Worm (Caenorhabditis elegans): Measurements from ENCODE around the gene T19H12.6.

DNA sequence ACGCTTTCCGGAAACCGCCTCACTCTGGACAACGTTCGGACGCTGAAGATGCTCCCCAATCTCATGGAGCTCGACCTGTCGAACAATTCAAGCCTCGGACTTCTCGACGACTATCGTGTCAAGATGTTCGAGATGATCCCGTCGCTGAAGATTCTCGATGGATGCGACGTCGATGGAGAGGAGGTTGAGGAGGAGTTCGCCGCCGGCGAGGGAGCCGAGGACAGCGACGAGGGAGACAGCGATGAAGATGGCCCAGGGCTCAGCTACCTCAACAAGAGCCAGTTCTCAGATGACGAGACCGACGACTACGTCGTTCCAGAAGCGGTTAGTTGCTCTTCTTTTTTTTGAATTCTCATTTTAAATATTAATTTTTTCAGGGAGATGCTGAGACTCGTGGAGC is 13.3 kb upstream of the T19H12.6 start:
- TF ChIP-seq ama-1 (optimal IDR thresholded peaks at IDR 0.05) (no peak), ceh-13 (GFP tag; optimal IDR thresholded peaks at IDR 0.05) (no peak), B0310.2 (tag; optimal IDR thresholded peaks at IDR 0.05) (no peak), flt-1 (GFP tag; IDR thresholded peaks at IDR 0.05) (no peak), tbx-11 (GFP tag; IDR thresholded peaks at IDR 0.05) (no peak)

All from whole organism, early embryonic.